Fruit fly (Drosophila melanogaster) whole organism, pupa: ENCODE results near the gene CG13082.

ENCODE experiments used
- CG14655 ChIP-seq: fragments of 200-800 bp; sonication (Bioruptor generic); optimal IDR thresholded peaks from 3 replicates; lab custom pipeline; 2017; ENCODE audit warnings: mild to moderate bottlenecking, missing biosample characterization, missing genetic modification reagents, missing genetic modification characterization
- CG17806 ChIP-seq: fragments of 200-800 bp; sonication (Bioruptor generic); optimal IDR thresholded peaks from 2 replicates; lab custom pipeline; 2018; ENCODE audit warnings: missing biosample characterization, mild to moderate bottlenecking, missing genetic modification characterization, moderate library complexity
- EcR ChIP-seq: fragments of 200-800 bp; sonication (Bioruptor generic); optimal IDR thresholded peaks from 3 replicates; lab custom pipeline; 2019; ENCODE audit warnings: missing biosample characterization, missing genetic modification characterization, mild to moderate bottlenecking, moderate library complexity, missing genetic modification reagents

dm6 chr2L:19533247-19533646 is 5.0 kb upstream of the CG13082 start, which contains the start of gene CG33116:
- TF ChIP-seq EcR (GFP tag; lab: Kevin White, UChicago) (no peak), CG14655 (peak; percentile 87), CG17806 (tag; lab: Kevin White, UChicago) (peak; percentile 70)
